Worm (Caenorhabditis elegans) whole organism, L3 larva: ENCODE measurements around the gene E02H4.5.

ENCODE experiments used
- R02D3.7 ChIP-seq: fragments of 150-350 bp; optimal IDR thresholded peaks from 2 replicates; lab custom pipeline; 2014; ENCODE audit warnings: missing biosample characterization, missing genetic modification characterization
- aly-2 ChIP-seq: fragments of 150-350 bp; optimal IDR thresholded peaks from 2 replicates; lab custom pipeline; 2014; ENCODE audit warnings: missing biosample characterization, missing genetic modification characterization
- ama-1 ChIP-seq: fragments of 150-350 bp; optimal IDR thresholded peaks from 2 replicates; lab custom pipeline; 2018
- ceh-16 ChIP-seq: sonication (generic microtip); optimal IDR thresholded peaks from 2 replicates; lab custom pipeline; 2017; ENCODE audit warnings: missing biosample characterization, missing genetic modification characterization
- ceh-82 ChIP-seq: fragments of 150-350 bp; optimal IDR thresholded peaks from 2 replicates; lab custom pipeline; 2014; ENCODE audit warnings: missing biosample characterization, missing genetic modification characterization
- daf-12 ChIP-seq: fragments of 150-350 bp; optimal IDR thresholded peaks from 2 replicates; lab custom pipeline; 2014; ENCODE audit warnings: missing biosample characterization, missing genetic modification reagents, missing genetic modification characterization
- egl-27 ChIP-seq: sonication (generic microtip); optimal IDR thresholded peaks from 4 replicates; lab custom pipeline; 2017; ENCODE audit warnings: missing biosample characterization, missing genetic modification reagents, missing genetic modification characterization
- elt-1 ChIP-seq: fragments of 150-350 bp; optimal IDR thresholded peaks from 2 replicates; lab custom pipeline; 2014; ENCODE audit warnings: missing biosample characterization, missing genetic modification characterization
- elt-2 ChIP-seq: sonication (generic microtip); optimal IDR thresholded peaks from 2 replicates; lab custom pipeline; 2016; ENCODE audit warnings: missing genetic modification reagents, mild to moderate bottlenecking, missing genetic modification characterization, missing compliant biosample characterization
- elt-3 ChIP-seq, 3 experiments: fragments of 150-350 bp in 1 of 3; sonication (generic microtip) in 2 of 3; optimal IDR thresholded peaks; 2 replicates in 2 of 3; 4 replicates in 1 of 3; lab custom pipeline; 2014 to 2017; ENCODE audit warnings: missing biosample characterization in 3 of 3, missing genetic modification characterization in 3 of 3
- eor-1 ChIP-seq, 2 experiments: fragments of 150-350 bp; optimal IDR thresholded peaks; 2 replicates each; lab custom pipeline; 2014 to 2018; ENCODE audit warnings: missing biosample characterization in 2 of 2, missing genetic modification characterization in 2 of 2
- fkh-2 ChIP-seq: fragments of 150-350 bp; optimal IDR thresholded peaks from 2 replicates; lab custom pipeline; 2014; ENCODE audit warnings: missing biosample characterization, missing genetic modification reagents, missing genetic modification characterization
- hmg-11 ChIP-seq: sonication (generic microtip); optimal IDR thresholded peaks from 2 replicates; lab custom pipeline; 2016; ENCODE audit warnings: missing genetic modification characterization, missing compliant biosample characterization
- jun-1 ChIP-seq: fragments of 150-350 bp; optimal IDR thresholded peaks from 2 replicates; lab custom pipeline; 2014; ENCODE audit warnings: missing biosample characterization, missing genetic modification reagents, missing genetic modification characterization
- lin-15B ChIP-seq: fragments of 150-350 bp; optimal IDR thresholded peaks from 2 replicates; lab custom pipeline; 2014; ENCODE audit warnings: missing biosample characterization, missing genetic modification characterization
- lsy-12 ChIP-seq: sonication (generic microtip); optimal IDR thresholded peaks from 2 replicates; lab custom pipeline; 2016; ENCODE audit warnings: mild to moderate bottlenecking, missing genetic modification characterization, missing compliant biosample characterization
- mml-1 ChIP-seq: fragments of 150-350 bp; sonication (generic microtip); optimal IDR thresholded peaks from 3 replicates; lab custom pipeline; 2014; ENCODE audit warnings: missing biosample characterization, missing genetic modification characterization
- nfya-1 ChIP-seq: sonication (generic microtip); optimal IDR thresholded peaks from 2 replicates; lab custom pipeline; 2017; ENCODE audit warnings: missing genetic modification characterization, mild to moderate bottlenecking, missing compliant biosample characterization, antibody characterized with exemption, moderate library complexity; ENCODE audit not compliant: insufficient read depth
- nhr-11 ChIP-seq: fragments of 150-350 bp; optimal IDR thresholded peaks from 2 replicates; lab custom pipeline; 2014; ENCODE audit warnings: missing biosample characterization, missing genetic modification characterization
- nhr-12 ChIP-seq: fragments of 150-350 bp; optimal IDR thresholded peaks from 2 replicates; lab custom pipeline; 2014; ENCODE audit warnings: missing biosample characterization, missing genetic modification characterization
- nhr-23 ChIP-seq: fragments of 150-350 bp; optimal IDR thresholded peaks from 2 replicates; lab custom pipeline; 2014; ENCODE audit warnings: missing biosample characterization, missing genetic modification reagents, missing genetic modification characterization
- nhr-237 ChIP-seq: fragments of 150-350 bp; optimal IDR thresholded peaks from 2 replicates; lab custom pipeline; 2014; ENCODE audit warnings: missing biosample characterization, missing genetic modification characterization
- nhr-25 ChIP-seq: sonication (generic microtip); optimal IDR thresholded peaks from 2 replicates; lab custom pipeline; 2017; ENCODE audit warnings: missing biosample characterization, missing genetic modification characterization
- nhr-28 ChIP-seq: fragments of 150-350 bp; optimal IDR thresholded peaks from 2 replicates; lab custom pipeline; 2014; ENCODE audit warnings: missing biosample characterization, missing genetic modification characterization
- nhr-43 ChIP-seq: sonication (generic microtip); optimal IDR thresholded peaks from 2 replicates; lab custom pipeline; 2016; ENCODE audit warnings: mild to moderate bottlenecking, missing genetic modification characterization, missing compliant biosample characterization; ENCODE audit not compliant: poor library complexity, severe bottlenecking
- nhr-67 ChIP-seq: fragments of 150-350 bp; optimal IDR thresholded peaks from 2 replicates; lab custom pipeline; 2014; ENCODE audit warnings: missing biosample characterization, missing genetic modification characterization
- nhr-76 ChIP-seq: fragments of 150-350 bp; sonication (generic microtip); optimal IDR thresholded peaks from 5 replicates; lab custom pipeline; 2014; ENCODE audit warnings: missing biosample characterization, missing genetic modification characterization
- nhr-77 ChIP-seq: fragments of 150-350 bp; optimal IDR thresholded peaks from 2 replicates; lab custom pipeline; 2014; ENCODE audit warnings: missing biosample characterization, missing genetic modification characterization
- pha-4 ChIP-seq: fragments of 150-350 bp; optimal IDR thresholded peaks from 2 replicates; lab custom pipeline; 2014; ENCODE audit warnings: missing biosample characterization, missing genetic modification reagents, missing genetic modification characterization
- sea-2 ChIP-seq: fragments of 150-350 bp; sonication (generic microtip); optimal IDR thresholded peaks from 4 replicates; lab custom pipeline; 2014; ENCODE audit warnings: missing biosample characterization, missing genetic modification reagents, missing genetic modification characterization
- skn-1 ChIP-seq: fragments of 150-350 bp; optimal IDR thresholded peaks from 2 replicates; lab custom pipeline; 2014; ENCODE audit warnings: missing biosample characterization, missing genetic modification characterization
- snpc-4 ChIP-seq: fragments of 150-350 bp; optimal IDR thresholded peaks from 2 replicates; lab custom pipeline; 2014; ENCODE audit warnings: missing biosample characterization, missing genetic modification characterization
- tbx-2 ChIP-seq: sonication (generic microtip); optimal IDR thresholded peaks from 2 replicates; lab custom pipeline; 2016; ENCODE audit warnings: mild to moderate bottlenecking, missing genetic modification characterization, missing compliant biosample characterization
- unc-62 ChIP-seq: fragments of 150-350 bp; sonication (generic microtip); optimal IDR thresholded peaks from 4 replicates; lab custom pipeline; 2014; ENCODE audit warnings: missing biosample characterization, missing genetic modification reagents, missing genetic modification characterization
- ztf-11 ChIP-seq: fragments of 150-350 bp; optimal IDR thresholded peaks from 2 replicates; lab custom pipeline; 2014; ENCODE audit warnings: missing biosample characterization, missing genetic modification characterization
- ztf-4 ChIP-seq: fragments of 150-350 bp; optimal IDR thresholded peaks from 2 replicates; lab custom pipeline; 2014; ENCODE audit warnings: missing biosample characterization, missing genetic modification characterization

The E02H4.5 gene

DNA sequence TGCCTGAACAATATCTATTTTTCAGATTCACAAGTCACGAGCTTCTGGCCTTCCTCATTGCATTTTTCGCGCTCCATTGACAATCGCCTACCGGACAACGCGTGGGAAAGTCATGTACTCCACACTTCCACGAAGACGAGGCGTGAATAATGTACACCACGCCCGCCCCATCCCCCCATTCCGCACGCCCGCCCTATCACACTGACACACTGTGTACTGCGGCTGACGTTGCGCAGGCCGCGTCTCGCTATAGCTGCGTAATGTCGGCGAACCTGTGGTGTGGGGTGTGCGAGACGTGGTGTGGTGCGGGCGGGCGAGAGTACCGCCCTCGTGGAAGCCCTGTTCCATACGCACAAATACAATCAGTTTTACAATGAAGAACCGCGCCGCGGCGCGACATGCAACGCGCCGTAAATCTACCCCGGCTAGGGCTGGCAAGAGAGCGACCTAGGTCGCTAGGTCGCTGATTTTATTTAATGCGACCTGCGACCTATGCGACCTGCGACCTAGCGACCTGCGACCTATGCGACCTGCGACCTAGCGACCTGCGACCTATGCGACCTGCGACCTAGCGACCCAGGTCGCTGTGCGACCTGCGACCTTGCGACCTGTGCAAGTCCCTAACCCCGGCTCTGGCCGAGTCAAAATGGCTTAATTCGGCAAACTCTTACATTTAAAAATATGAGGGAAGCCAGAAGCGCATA lies 18.7 kb downstream of the E02H4.5 start:
- no peak for TF ChIP-seq R02D3.7 (tag; lab: Kevin White, UChicago)
- no peak for TF ChIP-seq aly-2
- no peak for TF ChIP-seq unc-62
- no peak for TF ChIP-seq elt-2 (tag; lab: Kevin White, UChicago)
- TF ChIP-seq nhr-11 (tag; lab: Kevin White, UChicago) = no peak
- TF ChIP-seq ztf-4 = no peak
- TF ChIP-seq fkh-2 (tag; lab: Kevin White, UChicago) = no peak
- TF ChIP-seq sea-2 (GFP tag; lab: Kevin White, UChicago) = no peak
- TF ChIP-seq nhr-77 (tag; lab: Kevin White, UChicago) = no peak
- TF ChIP-seq nhr-76 = no peak
- TF ChIP-seq nhr-23 = no peak

ce11 chrX:14234932-14235331 lies 20.0 kb downstream of the E02H4.5 start, which contains the start of gene srg-37:
Gene srg-37 (minus strand): TSS chrX:14235032.
- no peak for TF ChIP-seq sea-2 (GFP tag; lab: Kevin White, UChicago)
- no peak for TF ChIP-seq nfya-1
- no peak for TF ChIP-seq nhr-76
- TF ChIP-seq skn-1 (tag; lab: Kevin White, UChicago) = no peak
- no peak for TF ChIP-seq egl-27 (tag; lab: Kevin White, UChicago)

DNA sequence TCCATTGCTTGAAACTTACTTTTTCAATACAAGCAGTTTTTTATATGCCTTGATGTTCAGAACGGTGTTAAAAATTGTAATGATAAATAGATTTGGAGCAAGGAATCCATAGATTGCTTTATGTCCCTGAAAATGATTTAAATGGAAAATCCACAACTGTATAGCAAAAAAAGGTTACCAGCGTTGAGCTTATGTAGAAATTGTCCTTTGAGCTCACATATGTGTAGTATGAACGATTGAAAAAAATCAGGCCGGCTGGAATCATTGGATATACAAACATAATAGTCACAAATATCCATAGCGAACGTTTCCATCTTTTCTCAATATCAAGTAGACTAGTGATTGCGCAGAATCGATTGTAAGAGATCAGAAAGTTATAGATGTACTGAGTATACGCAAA lies 20.6 kb downstream of the E02H4.5 start, which contains the start of gene srg-36:
srg-36 (minus strand) TSS at position 101 of the 400 bp plus-strand sequence.
- TF ChIP-seq lsy-12 (no peak), nfya-1 (no peak), egl-27 (tag; lab: Kevin White, UChicago) (no peak), tbx-2 (no peak), nhr-67 (no peak), jun-1 (tag; lab: Kevin White, UChicago) (no peak), ztf-4 (no peak), ztf-11 (tag; lab: Kevin White, UChicago) (no peak), nhr-23 (no peak), nhr-43 (tag; lab: Kevin White, UChicago) (no peak)
- TF ChIP-seq, all 47 proteins: peak for 0

- TF ChIP-seq unc-62 (no peak), lin-15B (tag; lab: Kevin White, UChicago) (no peak), snpc-4 (tag; lab: Kevin White, UChicago) (no peak), nhr-11 (tag; lab: Kevin White, UChicago) (no peak), ama-1 (no peak)
Measured at ce11 chrX:14231987-14232386, 22.9 kb downstream of the E02H4.5 start.

DNA sequence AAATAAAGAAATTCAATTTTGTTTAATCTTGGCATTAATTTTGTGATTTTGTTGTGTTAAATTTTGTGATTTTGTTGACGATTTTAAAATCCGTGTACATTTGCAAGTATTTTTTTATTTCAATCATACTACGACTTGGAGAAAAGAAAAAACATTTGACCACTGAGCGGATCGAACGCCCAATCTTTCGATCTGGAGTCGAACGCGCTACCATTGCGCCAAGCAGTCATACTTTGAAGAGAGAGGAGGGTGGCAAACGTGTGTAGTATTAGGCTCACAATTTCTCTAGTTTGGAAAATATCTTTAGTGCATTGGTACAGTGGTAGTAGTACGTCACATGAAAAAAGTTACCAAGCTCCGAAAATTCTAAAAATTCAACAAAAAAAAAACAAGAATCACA lies 26.2 kb downstream of the E02H4.5 start:
- TF ChIP-seq nhr-11 (tag; lab: Kevin White, UChicago) (no peak), elt-2 (tag; lab: Kevin White, UChicago) (peak; percentile 18), ztf-4 (no peak), nhr-28 (tag; lab: Kevin White, UChicago) (no peak), ceh-82 (tag; lab: Kevin White, UChicago) (no peak), lin-15B (tag; lab: Kevin White, UChicago) (no peak), elt-3 (tag; optimal IDR thresholded peaks at IDR 0.05; lab: Kevin White, UChicago) (no peak), nfya-1 (no peak), hmg-11 (tag; lab: Kevin White, UChicago) (peak; percentile 58), nhr-25 (no peak), nhr-43 (tag; lab: Kevin White, UChicago) (peak; percentile 58), jun-1 (tag; lab: Kevin White, UChicago) (no peak), elt-1 (tag; lab: Kevin White, UChicago) (no peak), ztf-11 (tag; lab: Kevin White, UChicago) (no peak), nhr-237 (tag; lab: Kevin White, UChicago) (no peak)

- TF ChIP-seq ceh-16 (no peak), ztf-4 (no peak), eor-1 (tag; optimal IDR thresholded peaks at IDR 0.05; lab: Kevin White, UChicago) (no peak), tbx-2 (no peak), pha-4 (tag; lab: Kevin White, UChicago) (no peak), unc-62 (no peak), elt-3 (tag; optimal IDR thresholded peaks at IDR 0.05; lab: Kevin White, UChicago) (no peak), fkh-2 (tag; lab: Kevin White, UChicago) (no peak), nhr-12 (tag; lab: Kevin White, UChicago) (no peak), daf-12 (no peak), ztf-11 (tag; lab: Kevin White, UChicago) (no peak), mml-1 (tag; lab: Kevin White, UChicago) (no peak), aly-2 (no peak), jun-1 (tag; lab: Kevin White, UChicago) (no peak), elt-1 (tag; lab: Kevin White, UChicago) (no peak)
Measured at ce11 chrX:14225273-14225672, 29.7 kb downstream of the E02H4.5 start, which contains the start of gene cyp-13B2. Gene cyp-13B2 (plus strand): TSS chrX:14225573.
